3 fruit fly cellular contexts compared by ENCODE assay signal in the genomic region with DNA sequence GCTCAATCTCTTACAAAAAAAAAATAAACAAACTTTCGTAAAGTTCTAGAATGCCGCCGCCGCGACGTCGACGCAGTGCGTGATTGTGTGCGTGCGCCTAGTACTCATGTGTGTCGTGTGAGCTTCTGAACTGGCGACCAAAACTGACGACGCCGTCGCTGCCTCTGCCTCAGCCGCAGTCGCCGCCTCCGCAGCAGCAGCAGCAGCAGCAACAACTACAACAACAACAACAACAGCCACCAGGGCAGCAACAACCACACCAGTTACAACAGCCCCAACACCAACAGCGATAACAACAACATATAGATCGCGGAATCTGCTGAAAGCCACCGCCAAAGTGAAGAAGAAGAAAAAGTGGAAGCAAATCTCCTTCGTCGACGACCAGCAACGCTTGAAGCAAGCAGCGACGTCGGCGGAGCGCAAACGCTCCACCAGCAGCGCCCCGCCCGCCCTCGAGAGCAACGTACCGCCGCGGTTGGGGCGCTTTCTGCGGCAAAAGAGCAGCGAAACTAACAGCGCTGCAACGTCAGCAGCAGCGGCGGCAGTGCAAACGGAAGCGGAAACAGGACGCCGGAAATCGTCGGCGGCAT.
TF ChIP-seq lines count a peak whose summit lies in the region.

No protein-coding gene starts in this region.

- TF ChIP-seq CTCF in whole organism, embryonic (GFP tag; optimal IDR thresholded peaks at IDR 0.05; lab: Kevin White, UChicago): no peak

TF ChIP-seq in whole organism, embryonic, 481 proteins besides CTCF, POLR2A, EP300 and RAD21:
- TF ChIP-seq CG4360 (GFP tag; IDR thresholded peaks at IDR 0.05; lab: Robert Waterston, UW) (peak; percentile 75), NC2β (GFP tag; optimal IDR thresholded peaks at IDR 0.05; lab: Kevin White, UChicago) (no peak), fd102C (GFP tag; optimal IDR thresholded peaks at IDR 0.05; lab: Kevin White, UChicago) (no peak), CG17361 (GFP tag; IDR thresholded peaks at IDR 0.05; lab: Robert Waterston, UW) (no peak), tx (GFP tag; optimal IDR thresholded peaks at IDR 0.05; lab: Kevin White, UChicago) (no peak), CG17385 (GFP tag; optimal IDR thresholded peaks at IDR 0.05; lab: Kevin White, UChicago) (peak; percentile 17), CG8089 (GFP tag; optimal IDR thresholded peaks at IDR 0.05; lab: Kevin White, UChicago) (no peak), Adf1 (GFP tag; IDR thresholded peaks at IDR 0.05; lab: Robert Waterston, UW) (peak; percentile 90), sqz (GFP tag; optimal IDR thresholded peaks at IDR 0.05; lab: Kevin White, UChicago) (no peak), CG11504 (tag; optimal IDR thresholded peaks at IDR 0.05; lab: Kevin White, UChicago) (no peak), Aef1 (GFP tag; IDR thresholded peaks at IDR 0.05; lab: Robert Waterston, UW) (peak; percentile 21; the same call in 1 of the 3 replicates), Atf3 (GFP tag; optimal IDR thresholded peaks at IDR 0.05; lab: Kevin White, UChicago) (no peak), jumu (GFP tag; optimal IDR thresholded peaks at IDR 0.05; lab: Kevin White, UChicago) (no peak), CG4854 (GFP tag; optimal IDR thresholded peaks at IDR 0.05; lab: Kevin White, UChicago) (no peak), luna (GFP tag; optimal IDR thresholded peaks at IDR 0.05; lab: Kevin White, UChicago) (no peak), phol (tag; optimal IDR thresholded peaks at IDR 0.05; lab: Kevin White, UChicago) (no peak), CG8924 (tag; optimal IDR thresholded peaks at IDR 0.05; lab: Kevin White, UChicago) (no peak), cg (GFP tag; optimal IDR thresholded peaks at IDR 0.05; lab: Kevin White, UChicago) (peak; percentile 36), CG12391 (tag; optimal IDR thresholded peaks at IDR 0.05; lab: Kevin White, UChicago) (no peak), CG32772 (GFP tag; IDR thresholded peaks at IDR 0.05; lab: Robert Waterston, UW) (no peak), kay (GFP tag; optimal IDR thresholded peaks at IDR 0.05; lab: Kevin White, UChicago) (no peak), al (GFP tag; IDR thresholded peaks at IDR 0.05; lab: Robert Waterston, UW) (no peak), emc (GFP tag; optimal IDR thresholded peaks at IDR 0.05; lab: Kevin White, UChicago) (no peak), Med (GFP tag; lab: Kevin White, UChicago) (peak; percentile 23), lilli (GFP tag; optimal IDR thresholded peaks at IDR 0.05; lab: Kevin White, UChicago) (no peak), crol (GFP tag; IDR thresholded peaks at IDR 0.05; lab: Robert Waterston, UW) (0 out of 2 replicates have a peak, but pooled peaks have one; percentile 15), Dll (GFP tag; IDR thresholded peaks at IDR 0.05; lab: Robert Waterston, UW; ENCODE audit: partially characterized antibody) (no peak), Hr78 (GFP tag; optimal IDR thresholded peaks at IDR 0.05; lab: Kevin White, UChicago) (no peak)

TF ChIP-seq in whole organism, prepupa, 60 proteins besides CTCF, POLR2A, EP300 and RAD21:
- TF ChIP-seq CG15336 (GFP tag; IDR thresholded peaks at IDR 0.05; lab: Robert Waterston, UW) (no peak), Eip78C (GFP tag; lab: Kevin White, UChicago) (peak; percentile 9), svp (GFP tag; lab: Kevin White, UChicago) (peak; percentile 68)

TF ChIP-seq in whole organism, pupa, 21 proteins besides CTCF, POLR2A, EP300 and RAD21:
- TF ChIP-seq CG13204 (GFP tag; optimal IDR thresholded peaks at IDR 0.05; lab: Kevin White, UChicago) (peak; percentile 56), CG12605 (GFP tag; IDR thresholded peaks at IDR 0.05; lab: Robert Waterston, UW) (no peak)
